Worm (Caenorhabditis elegans) whole organism, L1 larva: ENCODE measurements around the gene F13A2.9.

Experiments used
- C16A3.4 ChIP-seq: fragments of 150-350 bp; optimal IDR thresholded peaks from 2 replicates; lab custom pipeline; 2014; ENCODE audit warnings: missing biosample characterization, missing genetic modification characterization
- C34B4.2 ChIP-seq: sonication (generic microtip); optimal IDR thresholded peaks from 2 replicates; lab custom pipeline; 2017; ENCODE audit warnings: mild to moderate bottlenecking, missing genetic modification characterization, missing compliant biosample characterization
- alr-1 ChIP-seq: fragments of 200-800 bp; sonication (Bioruptor generic); optimal IDR thresholded peaks from 2 replicates; lab custom pipeline; 2018; ENCODE audit warnings: borderline replicate concordance, mild to moderate bottlenecking, missing genetic modification characterization, missing compliant biosample characterization
- aly-2 ChIP-seq: fragments of 150-350 bp; optimal IDR thresholded peaks from 2 replicates; lab custom pipeline; 2014; ENCODE audit warnings: missing biosample characterization, missing genetic modification characterization
- ama-1 ChIP-seq: fragments of 150-350 bp; optimal IDR thresholded peaks from 2 replicates; lab custom pipeline; 2014
- blmp-1 ChIP-seq: fragments of 150-350 bp; optimal IDR thresholded peaks from 2 replicates; lab custom pipeline; 2014; ENCODE audit warnings: missing biosample characterization, missing genetic modification characterization
- ceh-8 ChIP-seq: fragments of 200-800 bp; sonication (Bioruptor generic); optimal IDR thresholded peaks from 2 replicates; lab custom pipeline; 2018; ENCODE audit warnings: mild to moderate bottlenecking, missing genetic modification characterization, moderate library complexity, missing compliant biosample characterization
- ceh-82 ChIP-seq, 3 experiments: fragments of 150-350 bp in 1 of 3; sonication (generic microtip) in 2 of 3; optimal IDR thresholded peaks; 2 replicates each; lab custom pipeline; 2014 to 2017; ENCODE audit warnings: missing biosample characterization in 3 of 3, missing genetic modification characterization in 3 of 3
- ceh-90 ChIP-seq: sonication (generic microtip); optimal IDR thresholded peaks from 2 replicates; lab custom pipeline; 2016; ENCODE audit warnings: missing genetic modification characterization, missing compliant biosample characterization
- dpl-1 ChIP-seq, 3 experiments: fragments of 150-350 bp in 2 of 3; sonication (generic microtip) in 1 of 3; optimal IDR thresholded peaks; 2 replicates each; lab custom pipeline; 2014 to 2017; ENCODE audit warnings: missing biosample characterization in 3 of 3, missing genetic modification characterization in 3 of 3, missing genetic modification reagents in 3 of 3
- dsc-1 ChIP-seq: sonication (generic microtip); optimal IDR thresholded peaks from 2 replicates; lab custom pipeline; 2016; ENCODE audit warnings: mild to moderate bottlenecking, missing genetic modification characterization, missing compliant biosample characterization
- efl-1 ChIP-seq, 4 experiments: fragments of 150-350 bp; optimal IDR thresholded peaks in 3 of 4; peaks in 1 of 4; 1 replicate in 1 of 4; 2 replicates in 3 of 4; lab custom pipeline; 2014; ENCODE audit warnings: missing biosample characterization in 2 of 4, missing genetic modification characterization in 2 of 4, missing genetic modification reagents in 2 of 4
- efl-3 ChIP-seq: fragments of 200-800 bp; sonication (Bioruptor generic); optimal IDR thresholded peaks from 2 replicates; lab custom pipeline; 2018; ENCODE audit warnings: mild to moderate bottlenecking, missing genetic modification characterization, missing compliant biosample characterization
- egl-13 ChIP-seq: sonication (generic microtip); optimal IDR thresholded peaks from 2 replicates; lab custom pipeline; 2016; ENCODE audit warnings: missing genotype, missing genetic modification reagents, missing genetic modification characterization, missing compliant biosample characterization
- egl-27 ChIP-seq, 2 experiments: fragments of 150-350 bp in 1 of 2; sonication (generic microtip); optimal IDR thresholded peaks; 3 replicates each; lab custom pipeline; 2017 to 2018; ENCODE audit warnings: missing biosample characterization in 2 of 2, missing genetic modification characterization in 2 of 2, missing genetic modification reagents in 2 of 2
- elt-2 ChIP-seq: sonication (generic microtip); optimal IDR thresholded peaks from 2 replicates; lab custom pipeline; 2016; ENCODE audit warnings: missing genetic modification characterization, mild to moderate bottlenecking, inconsistent platforms, missing compliant biosample characterization, missing genetic modification reagents
- elt-3 ChIP-seq, 6 experiments: fragments of 150-350 bp in 1 of 6; sonication (generic microtip); optimal IDR thresholded peaks; 2 replicates each; lab custom pipeline; 2017 to 2018; ENCODE audit warnings: missing biosample characterization in 6 of 6, missing genetic modification characterization in 6 of 6, inconsistent platforms in 1 of 6
- ets-5 ChIP-seq: fragments of 200-800 bp; sonication (Bioruptor generic); IDR thresholded peaks from 2 replicates; pipeline ENCODE4 v1.3.6; 2022; ENCODE audit warnings: missing genetic modification characterization, missing compliant biosample characterization
- fkh-8 ChIP-seq: sonication (generic microtip); optimal IDR thresholded peaks from 2 replicates; lab custom pipeline; 2016; ENCODE audit warnings: mild to moderate bottlenecking, missing genetic modification characterization, missing compliant biosample characterization
- fos-1 ChIP-seq: fragments of 150-350 bp; optimal IDR thresholded peaks from 2 replicates; lab custom pipeline; 2014; ENCODE audit warnings: missing biosample characterization, missing genetic modification characterization
- hlh-17 ChIP-seq: fragments of 200-800 bp; sonication (Bioruptor generic); optimal IDR thresholded peaks from 2 replicates; lab custom pipeline; 2018; ENCODE audit warnings: missing genetic modification characterization, mild to moderate bottlenecking, missing compliant biosample characterization, moderate library complexity, borderline replicate concordance
- irx-1 ChIP-seq: sonication (generic microtip); optimal IDR thresholded peaks from 2 replicates; lab custom pipeline; 2016; ENCODE audit warnings: missing genetic modification characterization, missing compliant biosample characterization
- jun-1 ChIP-seq: fragments of 150-350 bp; optimal IDR thresholded peaks from 2 replicates; lab custom pipeline; 2014; ENCODE audit warnings: missing biosample characterization, missing genetic modification reagents, missing genetic modification characterization
- lin-14 ChIP-seq: fragments of 200-800 bp; sonication (Bioruptor generic); optimal IDR thresholded peaks from 2 replicates; lab custom pipeline; 2018; ENCODE audit warnings: mild to moderate bottlenecking, missing genetic modification characterization, moderate library complexity, missing compliant biosample characterization
- lin-15B ChIP-seq: fragments of 150-350 bp; sonication (generic microtip); optimal IDR thresholded peaks from 3 replicates; lab custom pipeline; 2014; ENCODE audit warnings: missing biosample characterization, missing genetic modification characterization
- lin-35 ChIP-seq, 2 experiments: fragments of 150-350 bp; optimal IDR thresholded peaks; 2 replicates each; lab custom pipeline; 2014; ENCODE audit warnings: missing biosample characterization in 2 of 2, missing genetic modification characterization in 2 of 2, missing genetic modification reagents in 2 of 2
- mab-9 ChIP-seq: fragments of 200-800 bp; sonication (Bioruptor generic); IDR thresholded peaks from 2 replicates; pipeline ENCODE4 v1.3.6; 2022; ENCODE audit warnings: missing genetic modification reagents, missing genetic modification characterization, missing compliant biosample characterization
- mdl-1 ChIP-seq, 2 experiments: fragments of 150-350 bp; optimal IDR thresholded peaks; 2 replicates each; lab custom pipeline; 2014 to 2017; ENCODE audit warnings: missing biosample characterization in 2 of 2, missing genetic modification characterization in 2 of 2, inconsistent platforms in 1 of 2
- mep-1 ChIP-seq: fragments of 150-350 bp; optimal IDR thresholded peaks from 2 replicates; lab custom pipeline; 2014; ENCODE audit warnings: missing biosample characterization, missing genetic modification characterization
- nhr-12 ChIP-seq: sonication (generic microtip); optimal IDR thresholded peaks from 2 replicates; lab custom pipeline; 2017; ENCODE audit warnings: missing biosample characterization, missing genetic modification characterization
- nhr-19 ChIP-seq: fragments of 200-800 bp; sonication (Bioruptor generic); conservative IDR thresholded peaks from 2 replicates; pipeline ENCODE4 v1.3.6; 2022; ENCODE audit warnings: missing genetic modification characterization, missing compliant biosample characterization
- nhr-28 ChIP-seq: fragments of 150-350 bp; optimal IDR thresholded peaks from 2 replicates; lab custom pipeline; 2014; ENCODE audit warnings: missing biosample characterization, missing genetic modification characterization
- nhr-47 ChIP-seq: sonication (generic microtip); optimal IDR thresholded peaks from 2 replicates; lab custom pipeline; 2016; ENCODE audit warnings: mild to moderate bottlenecking, missing genetic modification characterization, moderate library complexity, missing compliant biosample characterization
- nhr-71 ChIP-seq: sonication (generic microtip); optimal IDR thresholded peaks from 2 replicates; lab custom pipeline; 2016; ENCODE audit warnings: mild to moderate bottlenecking, missing genetic modification characterization, moderate library complexity, missing compliant biosample characterization
- nhr-77 ChIP-seq: fragments of 150-350 bp; optimal IDR thresholded peaks from 2 replicates; lab custom pipeline; 2014; ENCODE audit warnings: missing biosample characterization, missing genetic modification characterization
- pax-3 ChIP-seq: fragments of 200-800 bp; sonication (Bioruptor generic); optimal IDR thresholded peaks from 2 replicates; lab custom pipeline; 2018; ENCODE audit warnings: mild to moderate bottlenecking, missing genetic modification characterization, moderate library complexity, missing compliant biosample characterization
- pqm-1 ChIP-seq: sonication (generic microtip); optimal IDR thresholded peaks from 3 replicates; lab custom pipeline; 2017; ENCODE audit warnings: missing biosample characterization, missing genetic modification characterization
- rnt-1 ChIP-seq: sonication (generic microtip); optimal IDR thresholded peaks from 2 replicates; lab custom pipeline; 2016; ENCODE audit warnings: mild to moderate bottlenecking, missing genetic modification characterization, moderate library complexity, missing compliant biosample characterization
- skn-1 ChIP-seq: fragments of 150-350 bp; optimal IDR thresholded peaks from 2 replicates; lab custom pipeline; 2014; ENCODE audit warnings: missing biosample characterization, missing genetic modification characterization
- snpc-4 ChIP-seq: fragments of 150-350 bp; optimal IDR thresholded peaks from 2 replicates; lab custom pipeline; 2014; ENCODE audit warnings: missing biosample characterization, missing genetic modification characterization
- sptf-1 ChIP-seq: fragments of 150-350 bp; optimal IDR thresholded peaks from 2 replicates; lab custom pipeline; 2014; ENCODE audit warnings: missing biosample characterization, missing genetic modification characterization
- swsn-7 ChIP-seq: sonication (generic microtip); optimal IDR thresholded peaks from 2 replicates; lab custom pipeline; 2016; ENCODE audit warnings: missing genetic modification characterization, missing compliant biosample characterization
- tbx-2 ChIP-seq: sonication (generic microtip); optimal IDR thresholded peaks from 2 replicates; lab custom pipeline; 2016; ENCODE audit warnings: missing genetic modification characterization, missing compliant biosample characterization
- tlp-1 ChIP-seq: fragments of 150-350 bp; optimal IDR thresholded peaks from 2 replicates; lab custom pipeline; 2014; ENCODE audit warnings: missing biosample characterization, missing genetic modification characterization
- unc-62 ChIP-seq: fragments of 150-350 bp; optimal IDR thresholded peaks from 2 replicates; lab custom pipeline; 2014; ENCODE audit warnings: missing biosample characterization, missing genetic modification reagents, missing genetic modification characterization
- zag-1 ChIP-seq: fragments of 150-350 bp; optimal IDR thresholded peaks from 2 replicates; lab custom pipeline; 2014; ENCODE audit warnings: missing biosample characterization, missing genetic modification characterization
- ztf-4 ChIP-seq: fragments of 150-350 bp; optimal IDR thresholded peaks from 2 replicates; lab custom pipeline; 2014; ENCODE audit warnings: missing biosample characterization, missing genetic modification characterization

F13A2.9 gene

DNA sequence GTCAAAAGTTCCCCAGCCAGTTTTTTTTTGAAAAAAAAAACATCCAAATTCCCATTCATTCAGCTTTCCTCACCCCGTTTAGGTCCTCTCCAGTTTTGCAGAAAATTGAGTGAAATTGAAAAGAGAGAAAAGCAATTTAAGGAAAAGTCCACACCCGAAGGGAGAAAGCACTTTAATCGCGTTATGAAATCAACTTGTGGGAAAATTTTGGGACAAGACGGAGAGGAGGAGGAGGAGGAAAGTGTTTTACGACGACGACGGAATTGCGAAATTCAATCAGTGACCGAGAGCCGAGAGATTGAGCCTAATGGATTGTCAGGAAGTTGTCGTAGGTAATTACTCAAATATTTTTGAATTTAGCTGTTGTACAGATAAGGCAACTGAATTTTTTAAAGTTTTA is 29.9 kb downstream of the F13A2.9 start (continued):
- TF ChIP-seq rnt-1 (tag; lab: Kevin White, UChicago) (peak; percentile 6), snpc-4 (tag; lab: Kevin White, UChicago) (no peak), ceh-90 (tag; lab: Kevin White, UChicago) (no peak), nhr-71 (tag; lab: Kevin White, UChicago) (peak; percentile 46)

DNA sequence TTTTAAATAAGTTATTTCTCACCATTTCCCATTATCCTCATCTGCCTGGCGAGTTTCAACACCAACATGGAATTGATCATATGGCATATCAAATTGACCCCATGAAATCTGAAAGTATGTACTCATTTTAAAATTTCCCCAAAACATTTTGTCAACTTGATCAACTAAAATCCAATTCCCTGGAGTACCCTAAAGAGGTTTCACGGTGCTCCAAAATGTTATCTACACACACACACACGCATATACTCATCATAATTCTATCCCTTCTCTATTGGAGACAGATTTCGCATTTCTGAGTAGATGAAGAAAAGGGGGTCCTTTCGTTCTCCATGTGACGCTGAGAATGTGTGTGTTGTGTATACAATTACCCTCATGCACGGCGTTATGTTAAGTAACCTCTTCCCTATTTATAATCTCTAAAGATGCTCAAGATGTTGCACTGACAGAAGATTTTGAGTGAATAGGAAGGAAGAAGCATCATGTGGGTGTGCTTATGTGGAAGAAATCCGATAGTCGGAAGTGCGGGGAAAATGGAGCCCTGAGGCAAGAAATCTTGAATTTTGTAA is 31.2 kb downstream of the F13A2.9 start:
- TF ChIP-seq ceh-90 (tag; lab: Kevin White, UChicago): no peak
- peak; percentile 24 for TF ChIP-seq nhr-71 (tag; lab: Kevin White, UChicago)
- TF ChIP-seq lin-14: peak; percentile 52
- no peak for TF ChIP-seq dsc-1 (tag; lab: Kevin White, UChicago)
- TF ChIP-seq ama-1 (lab: Kevin White, UChicago): no peak
- no peak for TF ChIP-seq sptf-1 (tag; lab: Kevin White, UChicago)
- TF ChIP-seq unc-62: no peak
- TF ChIP-seq ztf-4 (tag; lab: Kevin White, UChicago): no peak

DNA sequence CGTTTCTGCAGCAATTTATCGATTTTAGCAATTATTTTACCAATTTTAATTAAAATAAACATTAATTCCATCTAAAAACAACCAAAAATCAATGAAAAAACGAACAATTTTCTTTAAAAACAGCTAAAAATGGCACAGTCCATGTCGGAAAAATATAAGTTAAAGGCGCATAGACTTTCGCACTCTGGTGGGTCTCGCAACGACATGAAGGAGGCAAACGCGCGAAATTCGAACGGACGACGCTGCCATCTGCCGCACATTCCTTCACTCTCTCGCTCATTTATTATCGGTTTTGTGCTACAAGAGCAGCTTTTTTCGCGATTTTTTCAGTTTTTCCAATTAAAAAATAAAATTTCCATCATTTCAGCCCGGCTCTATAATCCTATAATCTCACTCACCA is 40.5 kb downstream of the F13A2.9 start, which contains the start of gene mcm-7:
TSS of gene mcm-7 (plus strand) at position 368 of the 400 bp plus-strand sequence.
- TF ChIP-seq mab-9 (GFP tag; lab: Robert Waterston, UW) (no peak), zag-1 (tag; lab: Kevin White, UChicago) (no peak), tbx-2 (tag; lab: Kevin White, UChicago) (peak; percentile 56), hlh-17 (no peak), C16A3.4 (tag; lab: Kevin White, UChicago) (peak; percentile 85), tlp-1 (tag; lab: Kevin White, UChicago) (no peak), ztf-4 (tag; lab: Kevin White, UChicago) (no peak), ceh-90 (tag; lab: Kevin White, UChicago) (no peak), aly-2 (tag; lab: Kevin White, UChicago) (no peak), nhr-28 (no peak), efl-3 (GFP tag; lab: Kevin White, UChicago) (no peak), fkh-8 (peak; percentile 30), blmp-1 (tag; lab: Kevin White, UChicago) (no peak), elt-3 (tag; optimal IDR thresholded peaks at IDR 0.05; lab: Kevin White, UChicago) (peak in 2 of 6 experiments; percentile 11 to 58), mep-1 (tag; lab: Kevin White, UChicago) (no peak), pax-3 (tag; lab: Kevin White, UChicago) (no peak), egl-27 (tag; optimal IDR thresholded peaks at IDR 0.05; lab: Kevin White, UChicago) (no peak), dpl-1 (GFP tag; optimal IDR thresholded peaks at IDR 0.05; lab: Kevin White, UChicago) (peak; percentile 91 to 96 (median 95)), skn-1 (peak; percentile 52), lin-35 (GFP tag; optimal IDR thresholded peaks at IDR 0.05; lab: Kevin White, UChicago) (peak; percentile 94 to 98), efl-1 (optimal IDR thresholded peaks at IDR 0.05; lab: Kevin White, UChicago) (peak; percentile 95 to 96), efl-1 (GFP tag; optimal IDR thresholded peaks at IDR 0.05 in 1 of 2; lab: Kevin White, UChicago) (peak; percentile 96 to 100), mdl-1 (tag; optimal IDR thresholded peaks at IDR 0.05; lab: Kevin White, UChicago) (peak in 1 of 2 experiments; percentile 53), egl-13 (tag; lab: Kevin White, UChicago) (no peak), pqm-1 (no peak), jun-1 (peak; percentile 18), fos-1 (no peak), ceh-82 (tag; optimal IDR thresholded peaks at IDR 0.05; lab: Kevin White, UChicago) (peak in 2 of 3 experiments; percentile 15 to 75), dsc-1 (tag; lab: Kevin White, UChicago) (peak; percentile 12), swsn-7 (tag; lab: Kevin White, UChicago) (peak; percentile 38), nhr-77 (tag; lab: Kevin White, UChicago) (peak; percentile 46), lin-15B (tag; lab: Kevin White, UChicago) (peak; percentile 33), ets-5 (GFP tag; lab: Robert Waterston, UW) (no peak), nhr-12 (no peak), nhr-47 (tag; lab: Kevin White, UChicago) (peak; percentile 58), irx-1 (tag; lab: Kevin White, UChicago) (peak; percentile 12), elt-2 (tag; lab: Kevin White, UChicago) (no peak), C34B4.2 (tag; lab: Kevin White, UChicago) (no peak), nhr-19 (GFP tag; lab: Robert Waterston, UW) (peak; percentile 39), ceh-8 (GFP tag; lab: Kevin White, UChicago) (no peak), lin-14 (peak; percentile 38), alr-1 (tag; lab: Kevin White, UChicago) (no peak)
